ENCODE assay signal across 1 worm cellular context in the genomic region with DNA sequence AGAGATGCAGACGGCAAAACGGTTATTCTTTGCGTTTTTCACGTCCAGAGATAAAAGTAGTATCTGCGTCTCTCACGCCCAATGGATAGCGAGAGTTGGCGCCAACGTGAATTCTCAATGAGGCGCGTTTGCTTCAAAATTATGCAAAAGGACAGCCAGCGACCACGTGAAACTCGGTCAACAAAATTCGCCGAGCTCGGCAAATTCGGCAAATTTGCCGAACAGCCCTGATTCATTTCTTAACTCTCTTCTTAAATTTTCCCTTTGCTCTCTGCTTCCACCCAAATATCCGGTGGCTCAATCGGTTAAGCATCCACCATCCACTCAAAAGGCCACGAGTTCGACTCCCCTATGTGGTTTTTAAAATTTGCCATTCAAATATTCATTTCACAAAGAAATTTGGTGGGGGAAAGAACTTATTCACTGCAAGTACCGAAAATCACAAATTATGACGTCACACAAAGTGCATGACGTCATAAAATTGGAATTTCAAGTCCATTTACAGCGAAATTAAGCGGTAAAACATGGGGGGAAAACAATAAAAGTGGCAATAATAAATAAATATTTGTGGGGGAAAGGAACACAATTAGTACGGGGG.
TF ChIP-seq lines count a peak whose summit lies in the region.

No protein-coding gene starts in this region.

TF ChIP-seq in whole organism, young adult, 124 proteins besides CTCF, POLR2A, EP300 and RAD21 (continued from another document):
- no peak for TF ChIP-seq madf-8 (GFP tag; conservative IDR thresholded peaks at IDR 0.05; lab: Robert Waterston, UW)
- 0 out of 2 replicates have a peak, but pooled peaks have one; percentile 39 for TF ChIP-seq pbrm-1 (GFP tag; IDR thresholded peaks at IDR 0.05; lab: Robert Waterston, UW)
- no peak for TF ChIP-seq lag-1 (GFP tag; IDR thresholded peaks at IDR 0.05; lab: Robert Waterston, UW)
- no peak for TF ChIP-seq ztf-28 (GFP tag; IDR thresholded peaks at IDR 0.05; lab: Robert Waterston, UW)
- TF ChIP-seq let-526 (GFP tag; IDR thresholded peaks at IDR 0.05; lab: Robert Waterston, UW): no peak
- TF ChIP-seq lin-54 (GFP tag; optimal IDR thresholded peaks at IDR 0.05; lab: Kevin White, UChicago): peak; percentile 34
- TF ChIP-seq B0035.1 (tag; optimal IDR thresholded peaks at IDR 0.05; lab: Kevin White, UChicago): no peak
- TF ChIP-seq snpc-3.4 (tag; optimal IDR thresholded peaks at IDR 0.05; lab: Kevin White, UChicago): peak; percentile 53
- no peak for TF ChIP-seq pha-4 (tag; optimal IDR thresholded peaks at IDR 0.05; lab: Kevin White, UChicago)
- no peak for TF ChIP-seq xnd-1 (tag; optimal IDR thresholded peaks at IDR 0.05; lab: Kevin White, UChicago)
- no peak for TF ChIP-seq unc-130 (GFP tag; optimal IDR thresholded peaks at IDR 0.05; lab: Kevin White, UChicago)
- no peak for TF ChIP-seq ztf-26 (tag; optimal IDR thresholded peaks at IDR 0.05; lab: Kevin White, UChicago)
- no peak for TF ChIP-seq ZK185.1 (tag; optimal IDR thresholded peaks at IDR 0.05; lab: Kevin White, UChicago; ENCODE audit: poor library complexity, severe bottlenecking)
- peak; percentile 53; the same call in 1 of the 2 replicates for TF ChIP-seq D2030.7 (GFP tag; IDR thresholded peaks at IDR 0.05; lab: Robert Waterston, UW)
- TF ChIP-seq T26A5.8 (tag; optimal IDR thresholded peaks at IDR 0.05; lab: Kevin White, UChicago): no peak
- no peak for TF ChIP-seq K12H6.12 (tag; optimal IDR thresholded peaks at IDR 0.05; lab: Kevin White, UChicago)
- TF ChIP-seq atf-7 (tag; optimal IDR thresholded peaks at IDR 0.05; lab: Kevin White, UChicago): peak; percentile 68
- TF ChIP-seq nhr-80 (tag; optimal IDR thresholded peaks at IDR 0.05; lab: Kevin White, UChicago): no peak
- TF ChIP-seq ceh-79 (tag; optimal IDR thresholded peaks at IDR 0.05; lab: Kevin White, UChicago): no peak
- TF ChIP-seq nhr-27 (tag; optimal IDR thresholded peaks at IDR 0.05; lab: Kevin White, UChicago): no peak
- TF ChIP-seq hrde-1 (tag; optimal IDR thresholded peaks at IDR 0.05; lab: Kevin White, UChicago; ENCODE audit: borderline replicate concordance): no peak
- TF ChIP-seq sea-2 (GFP tag; IDR thresholded peaks at IDR 0.05; lab: Robert Waterston, UW): no peak
- no peak for TF ChIP-seq rcor-1 (GFP tag; IDR thresholded peaks at IDR 0.05; lab: Robert Waterston, UW)
- TF ChIP-seq B0336.3 (GFP tag; IDR thresholded peaks at IDR 0.05; lab: Robert Waterston, UW): 0 out of 2 replicates have a peak, but pooled peaks have one; percentile 36
- TF ChIP-seq ztf-6 (GFP tag; IDR thresholded peaks at IDR 0.05; lab: Robert Waterston, UW): no peak
- TF ChIP-seq zim-3 (tag; optimal IDR thresholded peaks at IDR 0.05; lab: Kevin White, UChicago): no peak
- TF ChIP-seq fkh-3 (tag; optimal IDR thresholded peaks at IDR 0.05; lab: Kevin White, UChicago): no peak
- TF ChIP-seq attf-3 (GFP tag; conservative IDR thresholded peaks at IDR 0.05; lab: Robert Waterston, UW): no peak
- TF ChIP-seq F33H1.4 (GFP tag; IDR thresholded peaks at IDR 0.05; lab: Robert Waterston, UW): peak; percentile 6; the same call in 1 of the 2 replicates
- TF ChIP-seq dox-1 (GFP tag; IDR thresholded peaks at IDR 0.05; lab: Robert Waterston, UW): peak; percentile 41; the same call in 1 of the 2 replicates
- no peak for TF ChIP-seq die-1 (tag; optimal IDR thresholded peaks at IDR 0.05; lab: Kevin White, UChicago)
- TF ChIP-seq ets-4 (GFP tag; optimal IDR thresholded peaks at IDR 0.05; lab: Kevin White, UChicago): no peak
- no peak for TF ChIP-seq nhr-179 (tag; optimal IDR thresholded peaks at IDR 0.05; lab: Kevin White, UChicago)
- no peak for TF ChIP-seq unc-62 (GFP tag; optimal IDR thresholded peaks at IDR 0.05; lab: Kevin White, UChicago)
- no peak for TF ChIP-seq mxl-1 (tag; optimal IDR thresholded peaks at IDR 0.05; lab: Kevin White, UChicago)
- 0 out of 2 replicates have a peak, but pooled peaks have one; percentile 58 for TF ChIP-seq ekl-4 (GFP tag; IDR thresholded peaks at IDR 0.05; lab: Robert Waterston, UW)
- TF ChIP-seq hmg-20 (GFP tag; IDR thresholded peaks at IDR 0.05; lab: Robert Waterston, UW): no peak
- TF ChIP-seq nhr-90 (tag; optimal IDR thresholded peaks at IDR 0.05; lab: Kevin White, UChicago): no peak
- no peak for TF ChIP-seq akir-1 (GFP tag; optimal IDR thresholded peaks at IDR 0.05; lab: Kevin White, UChicago)
- TF ChIP-seq him-1 (tag; optimal IDR thresholded peaks at IDR 0.05; lab: Kevin White, UChicago): no peak
- no peak for TF ChIP-seq B0261.1 (tag; optimal IDR thresholded peaks at IDR 0.05; lab: Kevin White, UChicago)
- TF ChIP-seq snpc-1.3 (tag; optimal IDR thresholded peaks at IDR 0.05; lab: Kevin White, UChicago; ENCODE audit: insufficient read depth): no peak
- no peak for TF ChIP-seq F57C9.4 (tag; optimal IDR thresholded peaks at IDR 0.05; lab: Kevin White, UChicago)
- TF ChIP-seq mel-28 (tag; optimal IDR thresholded peaks at IDR 0.05; lab: Kevin White, UChicago; ENCODE audit: borderline replicate concordance): no peak
- TF ChIP-seq hlh-26 (GFP tag; conservative IDR thresholded peaks at IDR 0.05; lab: Robert Waterston, UW): no peak
- TF ChIP-seq snpc-1.1 (tag; optimal IDR thresholded peaks at IDR 0.05; lab: Kevin White, UChicago; ENCODE audit: insufficient read depth): no peak
